Worm (Caenorhabditis elegans): ENCODE measurements around the gene R53.8.

DNA sequence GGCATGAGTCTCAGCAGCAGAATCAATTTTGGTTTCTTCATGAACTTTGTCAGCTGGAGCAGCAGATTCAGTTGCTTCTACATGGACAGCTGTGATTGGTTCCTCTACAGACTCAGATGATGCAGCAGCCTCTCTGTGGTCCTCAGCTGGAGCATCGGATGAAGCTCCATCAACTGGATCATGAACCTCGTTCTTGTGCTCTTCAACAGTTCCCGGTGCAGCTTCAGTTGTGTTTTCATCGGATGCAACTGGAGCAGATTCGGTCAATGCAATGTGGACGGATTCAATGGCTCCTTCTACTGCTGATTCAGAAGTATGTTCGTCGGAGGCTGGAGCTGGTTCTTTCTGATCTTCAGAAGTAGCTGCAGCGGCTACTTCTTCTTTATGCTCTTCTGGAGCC, 37.9 kb downstream of the R53.8 start:
- TF ChIP-seq scrt-1 (GFP tag; IDR thresholded peaks at IDR 0.05) (no peak), ama-1 (optimal IDR thresholded peaks at IDR 0.05) (no peak), hmg-4 (GFP tag; optimal IDR thresholded peaks at IDR 0.05) (no peak), aly-1 (tag; optimal IDR thresholded peaks at IDR 0.05) (no peak), B0310.2 (tag; optimal IDR thresholded peaks at IDR 0.05) (no peak), hmbx-1 (tag; optimal IDR thresholded peaks at IDR 0.05) (no peak), F13C5.2 (tag; optimal IDR thresholded peaks at IDR 0.05) (no peak), hnd-1 (tag; optimal IDR thresholded peaks at IDR 0.05) (no peak), flt-1 (GFP tag; IDR thresholded peaks at IDR 0.05) (no peak)
